Fruit fly (Drosophila melanogaster) whole organism, prepupa: ENCODE results near the gene bero.

Source experiments
- Blimp-1 ChIP-seq: fragments of 200-800 bp; sonication (Bioruptor generic); optimal IDR thresholded peaks from 3 replicates; lab custom pipeline; 2017; ENCODE audit warnings: missing biosample characterization, missing genetic modification characterization, mild to moderate bottlenecking, moderate library complexity, missing genetic modification reagents
- Ets96B ChIP-seq: fragments of 200-800 bp; optimal IDR thresholded peaks from 2 replicates; lab custom pipeline; 2019; ENCODE audit warnings: missing biosample characterization, mild to moderate bottlenecking, missing genetic modification characterization, moderate library complexity
- lz ChIP-seq: fragments of 200-800 bp; sonication (Bioruptor generic); optimal IDR thresholded peaks from 3 replicates; lab custom pipeline; 2016; ENCODE audit warnings: missing biosample characterization, missing genetic modification characterization
- net ChIP-seq: fragments of 200-800 bp; sonication (Bioruptor generic); optimal IDR thresholded peaks from 3 replicates; lab custom pipeline; 2016; ENCODE audit warnings: missing biosample characterization, missing genetic modification characterization

DNA sequence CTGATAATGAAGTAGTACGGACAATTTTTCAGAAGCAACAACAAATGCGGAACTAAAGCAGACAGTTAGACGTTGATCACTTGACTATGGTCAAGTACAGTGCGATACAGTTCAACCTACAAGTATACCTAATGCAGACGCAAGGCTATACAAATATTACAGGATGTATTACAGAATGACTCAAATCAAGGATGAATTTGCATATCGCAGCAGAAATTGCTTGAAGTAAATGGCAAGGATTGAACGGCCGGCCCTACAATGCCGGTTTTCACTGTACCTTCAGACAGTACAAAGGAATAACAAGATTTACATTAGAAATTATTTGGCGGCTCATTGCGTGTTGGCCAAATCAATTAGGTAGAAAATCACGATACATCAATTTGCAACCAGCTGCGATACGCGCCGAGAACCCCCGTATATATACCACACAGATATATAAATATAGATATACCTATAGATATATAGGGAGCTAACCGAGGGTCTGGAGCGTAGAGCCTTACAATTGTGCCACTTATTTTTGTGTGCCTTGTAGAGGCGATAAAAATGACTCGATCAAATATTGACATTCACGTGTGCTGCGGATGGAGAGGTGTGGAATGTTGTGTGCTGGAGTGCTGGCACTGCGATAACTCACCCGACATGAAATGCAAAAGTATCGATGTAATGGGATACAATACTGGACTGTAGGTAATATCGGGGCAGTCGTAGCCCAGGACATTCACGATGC is 23.0 kb downstream of the bero start:
- TF ChIP-seq net (GFP tag; lab: Kevin White, UChicago) (peak; percentile 33), Ets96B (tag; lab: Kevin White, UChicago) (no peak), lz (no peak), Blimp-1 (GFP tag; lab: Kevin White, UChicago) (no peak)
